Worm (Caenorhabditis elegans): ENCODE data around the gene acr-25.

Gene acr-25

ce11 chrIV:6421183-6421635, 42.9 kb upstream of the acr-25 start, which contains the start of gene puf-11:
puf-11 (plus strand) TSS chrIV:6421585.
- TF ChIP-seq lim-6 (tag; optimal IDR thresholded peaks at IDR 0.05) (no peak), F13H6.1 (tag; optimal IDR thresholded peaks at IDR 0.05) (no peak)

DNA sequence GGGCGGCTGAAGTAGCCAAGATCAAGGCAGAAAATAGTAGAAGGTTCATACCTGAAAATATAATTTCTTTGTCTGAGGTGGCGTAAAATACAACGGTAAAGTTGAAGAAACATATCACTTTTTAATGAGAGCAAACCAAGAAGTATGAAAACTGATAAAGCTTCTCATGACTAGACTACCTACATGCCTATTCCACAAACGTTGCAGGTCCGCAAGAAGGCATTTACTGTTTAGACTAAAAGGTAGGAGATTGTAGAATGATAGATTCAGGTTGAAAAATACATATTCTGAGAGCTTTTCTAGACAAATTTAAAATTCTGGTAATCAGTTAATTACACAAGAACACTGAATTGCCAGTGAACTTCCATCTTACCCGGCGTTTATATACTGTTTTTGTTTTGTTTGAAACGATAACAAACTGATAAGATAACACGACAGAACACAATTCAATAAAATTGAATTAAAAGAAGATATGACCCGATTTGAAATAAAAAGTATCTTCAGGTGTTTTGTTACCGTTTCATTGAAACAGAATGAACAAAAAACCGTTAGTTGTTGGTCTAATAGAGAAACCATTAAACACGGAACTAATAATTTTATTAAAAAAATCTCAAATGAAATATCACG, 37.9 kb upstream of the acr-25 start, which contains the start of gene acp-6:
TSS of gene acp-6 (minus strand) at position 51 of the 627 bp plus-strand sequence.
- TF ChIP-seq fax-1 (tag; optimal IDR thresholded peaks at IDR 0.05), result no peak
- no peak for TF ChIP-seq npax-4 (tag; optimal IDR thresholded peaks at IDR 0.05)
- no peak for TF ChIP-seq ceh-30 (tag; optimal IDR thresholded peaks at IDR 0.05)
- no peak for TF ChIP-seq K02D7.2 (tag; optimal IDR thresholded peaks at IDR 0.05)
- no peak for TF ChIP-seq tbx-7 (tag; optimal IDR thresholded peaks at IDR 0.05)
- TF ChIP-seq unc-3 (GFP tag; conservative IDR thresholded peaks at IDR 0.05), result no peak
- TF ChIP-seq unc-3 (tag; optimal IDR thresholded peaks at IDR 0.05), result no peak
- TF ChIP-seq pros-1 (tag; optimal IDR thresholded peaks at IDR 0.05), result no peak
- no peak for TF ChIP-seq zip-5 (tag; optimal IDR thresholded peaks at IDR 0.05)

ce11 chrIV:6427223-6427622, 36.9 kb upstream of the acr-25 start:
- TF ChIP-seq lim-6 (tag; optimal IDR thresholded peaks at IDR 0.05), result no peak
- no peak for TF ChIP-seq npax-4 (tag; optimal IDR thresholded peaks at IDR 0.05)
- no peak for TF ChIP-seq Y22D7AL.16 (tag; optimal IDR thresholded peaks at IDR 0.05)
- TF ChIP-seq ceh-45 (GFP tag; IDR thresholded peaks at IDR 0.05), result no peak
- TF ChIP-seq fkh-10 (GFP tag; optimal IDR thresholded peaks at IDR 0.05), result no peak
- TF ChIP-seq unc-42 (tag; optimal IDR thresholded peaks at IDR 0.05), result no peak
- TF ChIP-seq eyg-1 (tag; optimal IDR thresholded peaks at IDR 0.05), result no peak
- TF ChIP-seq zip-5 (tag; optimal IDR thresholded peaks at IDR 0.05), result no peak
- no peak for TF ChIP-seq nfya-1 (tag; optimal IDR thresholded peaks at IDR 0.05)
- no peak for TF ChIP-seq ceh-24 (tag; optimal IDR thresholded peaks at IDR 0.05)
- no peak for TF ChIP-seq hlh-15 (tag; optimal IDR thresholded peaks at IDR 0.05)
- no peak for TF ChIP-seq ceh-31 (tag; optimal IDR thresholded peaks at IDR 0.05)

DNA sequence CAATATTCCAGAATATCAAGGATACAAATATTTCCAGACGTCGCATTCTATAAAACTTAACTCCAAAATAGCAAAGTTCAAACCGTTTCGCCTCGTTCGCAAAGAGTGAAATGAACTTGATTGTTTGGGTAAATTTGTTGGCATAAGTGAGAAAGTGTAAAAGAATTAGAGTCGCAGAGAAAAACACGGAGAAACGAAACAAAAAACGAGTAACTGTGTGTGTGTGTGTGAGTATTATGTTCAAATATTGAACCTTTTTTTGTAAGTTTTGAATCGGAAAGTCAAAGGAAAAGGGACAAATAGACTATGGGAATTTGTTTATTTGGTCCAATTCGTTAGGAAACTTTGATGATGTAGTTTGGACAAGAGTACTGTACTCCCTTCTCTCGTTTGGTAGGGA, 32.5 kb upstream of the acr-25 start, which contains the start of gene acp-7:
TSS of gene acp-7 (minus strand) at position 101 of the 400 bp plus-strand sequence.
- TF ChIP-seq hlh-8 (tag; optimal IDR thresholded peaks at IDR 0.05) (no peak), ceh-31 (tag; optimal IDR thresholded peaks at IDR 0.05) (no peak), syd-9 (tag; optimal IDR thresholded peaks at IDR 0.05) (no peak), ceh-48 (tag; optimal IDR thresholded peaks at IDR 0.05) (no peak)

ce11 chrIV:6432375-6432774, 31.7 kb upstream of the acr-25 start:
- TF ChIP-seq ama-1 (optimal IDR thresholded peaks at IDR 0.05) (no peak), Y22D7AL.16 (tag; optimal IDR thresholded peaks at IDR 0.05) (no peak), gmeb-2 (tag; optimal IDR thresholded peaks at IDR 0.05) (no peak), pha-2 (tag; optimal IDR thresholded peaks at IDR 0.05) (no peak), ceh-19 (GFP tag; optimal IDR thresholded peaks at IDR 0.05) (no peak), C38D4.7 (GFP tag; optimal IDR thresholded peaks at IDR 0.05) (no peak), hlh-6 (tag; optimal IDR thresholded peaks at IDR 0.05) (no peak)

ce11 chrIV:6433424-6433823, 30.7 kb upstream of the acr-25 start:
- TF ChIP-seq unc-55 (GFP tag; optimal IDR thresholded peaks at IDR 0.05), result no peak
- TF ChIP-seq ceh-14 (tag; optimal IDR thresholded peaks at IDR 0.05), result no peak
- no peak for TF ChIP-seq K02D7.2 (tag; optimal IDR thresholded peaks at IDR 0.05)
- no peak for TF ChIP-seq unc-86 (tag; optimal IDR thresholded peaks at IDR 0.05)
- no peak for TF ChIP-seq C08G9.2 (tag; optimal IDR thresholded peaks at IDR 0.05)
- TF ChIP-seq unc-3 (GFP tag; conservative IDR thresholded peaks at IDR 0.05), result no peak
- TF ChIP-seq unc-3 (tag; optimal IDR thresholded peaks at IDR 0.05), result no peak
- no peak for TF ChIP-seq syd-9 (tag; optimal IDR thresholded peaks at IDR 0.05)
- TF ChIP-seq elt-2 (tag; optimal IDR thresholded peaks at IDR 0.05), result no peak
- TF ChIP-seq fax-1 (tag; optimal IDR thresholded peaks at IDR 0.05), result no peak
- no peak for TF ChIP-seq hlh-30 (tag; optimal IDR thresholded peaks at IDR 0.05; ENCODE audit: insufficient read depth)
- no peak for TF ChIP-seq gmeb-2 (tag; optimal IDR thresholded peaks at IDR 0.05)
- no peak for TF ChIP-seq ceh-24 (tag; optimal IDR thresholded peaks at IDR 0.05)
- no peak for TF ChIP-seq hlh-8 (tag; optimal IDR thresholded peaks at IDR 0.05)

All from whole organism, late embryonic.